Worm (Caenorhabditis elegans) whole organism, L1 larva: ENCODE data around the gene acr-2.

ENCODE experiments used
- C04F5.9 ChIP-seq: sonication (generic microtip); optimal IDR thresholded peaks from 2 replicates; lab custom pipeline; 2016; ENCODE audit warnings: missing genetic modification characterization, missing compliant biosample characterization
- C34B4.2 ChIP-seq: sonication (generic microtip); optimal IDR thresholded peaks from 2 replicates; lab custom pipeline; 2017; ENCODE audit warnings: mild to moderate bottlenecking, missing genetic modification characterization, missing compliant biosample characterization
- F16B12.6 ChIP-seq: fragments of 150-350 bp; optimal IDR thresholded peaks from 2 replicates; lab custom pipeline; 2014; ENCODE audit warnings: missing biosample characterization, missing genetic modification characterization
- Y116A8C.19 ChIP-seq: sonication (generic microtip); optimal IDR thresholded peaks from 2 replicates; lab custom pipeline; 2016; ENCODE audit warnings: missing compliant biosample characterization, missing genetic modification characterization, borderline replicate concordance
- aly-2 ChIP-seq: fragments of 150-350 bp; optimal IDR thresholded peaks from 2 replicates; lab custom pipeline; 2014; ENCODE audit warnings: missing biosample characterization, missing genetic modification characterization
- ama-1 ChIP-seq: fragments of 150-350 bp; optimal IDR thresholded peaks from 2 replicates; lab custom pipeline; 2014
- blmp-1 ChIP-seq: fragments of 150-350 bp; optimal IDR thresholded peaks from 2 replicates; lab custom pipeline; 2014; ENCODE audit warnings: missing biosample characterization, missing genetic modification characterization
- ceh-8 ChIP-seq: fragments of 200-800 bp; sonication (Bioruptor generic); optimal IDR thresholded peaks from 2 replicates; lab custom pipeline; 2018; ENCODE audit warnings: mild to moderate bottlenecking, missing genetic modification characterization, moderate library complexity, missing compliant biosample characterization
- ceh-82 ChIP-seq, 3 experiments: fragments of 150-350 bp in 1 of 3; sonication (generic microtip) in 2 of 3; optimal IDR thresholded peaks; 2 replicates each; lab custom pipeline; 2014 to 2017; ENCODE audit warnings: missing biosample characterization in 3 of 3, missing genetic modification characterization in 3 of 3
- ceh-88 ChIP-seq: fragments of 200-800 bp; sonication (Bioruptor generic); IDR thresholded peaks from 2 replicates; pipeline ENCODE4 v1.3.6; 2022; ENCODE audit warnings: missing genetic modification characterization, missing compliant biosample characterization
- ceh-90 ChIP-seq: sonication (generic microtip); optimal IDR thresholded peaks from 2 replicates; lab custom pipeline; 2016; ENCODE audit warnings: missing genetic modification characterization, missing compliant biosample characterization
- dpl-1 ChIP-seq, 3 experiments: fragments of 150-350 bp in 2 of 3; sonication (generic microtip) in 1 of 3; optimal IDR thresholded peaks; 2 replicates each; lab custom pipeline; 2014 to 2017; ENCODE audit warnings: missing biosample characterization in 3 of 3, missing genetic modification characterization in 3 of 3, missing genetic modification reagents in 3 of 3
- dsc-1 ChIP-seq: sonication (generic microtip); optimal IDR thresholded peaks from 2 replicates; lab custom pipeline; 2016; ENCODE audit warnings: mild to moderate bottlenecking, missing genetic modification characterization, missing compliant biosample characterization
- efl-1 ChIP-seq, 4 experiments: fragments of 150-350 bp; optimal IDR thresholded peaks in 3 of 4; peaks in 1 of 4; 1 replicate in 1 of 4; 2 replicates in 3 of 4; lab custom pipeline; 2014; ENCODE audit warnings: missing biosample characterization in 2 of 4, missing genetic modification characterization in 2 of 4, missing genetic modification reagents in 2 of 4
- efl-3 ChIP-seq: fragments of 200-800 bp; sonication (Bioruptor generic); optimal IDR thresholded peaks from 2 replicates; lab custom pipeline; 2018; ENCODE audit warnings: mild to moderate bottlenecking, missing genetic modification characterization, missing compliant biosample characterization
- elt-2 ChIP-seq: sonication (generic microtip); optimal IDR thresholded peaks from 2 replicates; lab custom pipeline; 2016; ENCODE audit warnings: missing genetic modification characterization, mild to moderate bottlenecking, inconsistent platforms, missing compliant biosample characterization, missing genetic modification reagents
- ets-5 ChIP-seq: fragments of 200-800 bp; sonication (Bioruptor generic); IDR thresholded peaks from 2 replicates; pipeline ENCODE4 v1.3.6; 2022; ENCODE audit warnings: missing genetic modification characterization, missing compliant biosample characterization
- fos-1 ChIP-seq: fragments of 150-350 bp; optimal IDR thresholded peaks from 2 replicates; lab custom pipeline; 2014; ENCODE audit warnings: missing biosample characterization, missing genetic modification characterization
- hlh-17 ChIP-seq: fragments of 200-800 bp; sonication (Bioruptor generic); optimal IDR thresholded peaks from 2 replicates; lab custom pipeline; 2018; ENCODE audit warnings: missing genetic modification characterization, mild to moderate bottlenecking, missing compliant biosample characterization, moderate library complexity, borderline replicate concordance
- hlh-4 ChIP-seq: sonication (generic microtip); optimal IDR thresholded peaks from 2 replicates; lab custom pipeline; 2016; ENCODE audit warnings: mild to moderate bottlenecking, missing genetic modification characterization, missing compliant biosample characterization
- irx-1 ChIP-seq: sonication (generic microtip); optimal IDR thresholded peaks from 2 replicates; lab custom pipeline; 2016; ENCODE audit warnings: missing genetic modification characterization, missing compliant biosample characterization
- isw-1 ChIP-seq: fragments of 200-800 bp; sonication (Bioruptor generic); IDR thresholded peaks from 2 replicates; pipeline ENCODE4 v1.3.6; 2022; ENCODE audit warnings: missing genetic modification characterization, missing compliant biosample characterization
- lin-13 ChIP-seq: fragments of 150-350 bp; optimal IDR thresholded peaks from 2 replicates; lab custom pipeline; 2014; ENCODE audit warnings: missing biosample characterization, missing genetic modification reagents, missing genetic modification characterization
- lin-14 ChIP-seq: fragments of 200-800 bp; sonication (Bioruptor generic); optimal IDR thresholded peaks from 2 replicates; lab custom pipeline; 2018; ENCODE audit warnings: mild to moderate bottlenecking, missing genetic modification characterization, moderate library complexity, missing compliant biosample characterization
- lsy-2 ChIP-seq, 2 experiments: fragments of 150-350 bp; optimal IDR thresholded peaks; 2 replicates each; lab custom pipeline; 2014; ENCODE audit warnings: missing biosample characterization in 2 of 2, missing genetic modification characterization in 2 of 2
- mef-2 ChIP-seq: fragments of 150-350 bp; optimal IDR thresholded peaks from 2 replicates; lab custom pipeline; 2014; ENCODE audit warnings: missing biosample characterization, missing genetic modification characterization
- mep-1 ChIP-seq: fragments of 150-350 bp; optimal IDR thresholded peaks from 2 replicates; lab custom pipeline; 2014; ENCODE audit warnings: missing biosample characterization, missing genetic modification characterization
- nhr-11 ChIP-seq: fragments of 150-350 bp; optimal IDR thresholded peaks from 2 replicates; lab custom pipeline; 2014; ENCODE audit warnings: missing biosample characterization, missing genetic modification characterization
- nhr-12 ChIP-seq: sonication (generic microtip); optimal IDR thresholded peaks from 2 replicates; lab custom pipeline; 2017; ENCODE audit warnings: missing biosample characterization, missing genetic modification characterization
- nhr-237 ChIP-seq: fragments of 150-350 bp; optimal IDR thresholded peaks from 2 replicates; lab custom pipeline; 2014; ENCODE audit warnings: missing biosample characterization, missing genetic modification characterization
- nhr-28 ChIP-seq: fragments of 150-350 bp; optimal IDR thresholded peaks from 2 replicates; lab custom pipeline; 2014; ENCODE audit warnings: missing biosample characterization, missing genetic modification characterization
- nhr-47 ChIP-seq: sonication (generic microtip); optimal IDR thresholded peaks from 2 replicates; lab custom pipeline; 2016; ENCODE audit warnings: mild to moderate bottlenecking, missing genetic modification characterization, moderate library complexity, missing compliant biosample characterization
- nhr-71 ChIP-seq: sonication (generic microtip); optimal IDR thresholded peaks from 2 replicates; lab custom pipeline; 2016; ENCODE audit warnings: mild to moderate bottlenecking, missing genetic modification characterization, moderate library complexity, missing compliant biosample characterization
- nhr-84 ChIP-seq: sonication (generic microtip); optimal IDR thresholded peaks from 2 replicates; lab custom pipeline; 2017; ENCODE audit warnings: missing biosample characterization, missing genetic modification characterization
- nhr-85 ChIP-seq: sonication (generic microtip); peaks from one replicate; lab custom pipeline; 2016; ENCODE audit warnings: missing genetic modification characterization, inconsistent platforms, missing compliant biosample characterization
- nhr-90 ChIP-seq: sonication (generic microtip); optimal IDR thresholded peaks from 2 replicates; lab custom pipeline; 2016; ENCODE audit warnings: mild to moderate bottlenecking, missing genetic modification characterization, missing compliant biosample characterization; ENCODE audit not compliant: poor library complexity
- pax-3 ChIP-seq: fragments of 200-800 bp; sonication (Bioruptor generic); optimal IDR thresholded peaks from 2 replicates; lab custom pipeline; 2018; ENCODE audit warnings: mild to moderate bottlenecking, missing genetic modification characterization, moderate library complexity, missing compliant biosample characterization
- rnt-1 ChIP-seq: sonication (generic microtip); optimal IDR thresholded peaks from 2 replicates; lab custom pipeline; 2016; ENCODE audit warnings: mild to moderate bottlenecking, missing genetic modification characterization, moderate library complexity, missing compliant biosample characterization
- skn-1 ChIP-seq: fragments of 150-350 bp; optimal IDR thresholded peaks from 2 replicates; lab custom pipeline; 2014; ENCODE audit warnings: missing biosample characterization, missing genetic modification characterization
- snpc-4 ChIP-seq: fragments of 150-350 bp; optimal IDR thresholded peaks from 2 replicates; lab custom pipeline; 2014; ENCODE audit warnings: missing biosample characterization, missing genetic modification characterization
- snu-23 ChIP-seq: sonication (generic microtip); optimal IDR thresholded peaks from 2 replicates; lab custom pipeline; 2016; ENCODE audit warnings: missing genetic modification characterization, missing compliant biosample characterization
- sox-4 ChIP-seq: sonication (generic microtip); optimal IDR thresholded peaks from 2 replicates; lab custom pipeline; 2016; ENCODE audit warnings: missing genetic modification characterization, missing compliant biosample characterization
- sptf-1 ChIP-seq: fragments of 150-350 bp; optimal IDR thresholded peaks from 2 replicates; lab custom pipeline; 2014; ENCODE audit warnings: missing biosample characterization, missing genetic modification characterization
- sup-37 ChIP-seq: fragments of 200-800 bp; sonication (Bioruptor generic); optimal IDR thresholded peaks from 2 replicates; lab custom pipeline; 2018; ENCODE audit warnings: mild to moderate bottlenecking, missing genetic modification characterization, missing compliant biosample characterization
- swsn-7 ChIP-seq: sonication (generic microtip); optimal IDR thresholded peaks from 2 replicates; lab custom pipeline; 2016; ENCODE audit warnings: missing genetic modification characterization, missing compliant biosample characterization
- tbx-2 ChIP-seq: sonication (generic microtip); optimal IDR thresholded peaks from 2 replicates; lab custom pipeline; 2016; ENCODE audit warnings: missing genetic modification characterization, missing compliant biosample characterization
- tlp-1 ChIP-seq: fragments of 150-350 bp; optimal IDR thresholded peaks from 2 replicates; lab custom pipeline; 2014; ENCODE audit warnings: missing biosample characterization, missing genetic modification characterization
- unc-62 ChIP-seq: fragments of 150-350 bp; optimal IDR thresholded peaks from 2 replicates; lab custom pipeline; 2014; ENCODE audit warnings: missing biosample characterization, missing genetic modification reagents, missing genetic modification characterization
- unc-86 ChIP-seq: sonication (generic microtip); optimal IDR thresholded peaks from 2 replicates; lab custom pipeline; 2016; ENCODE audit warnings: missing genetic modification characterization, missing compliant biosample characterization
- xbp-1 ChIP-seq: sonication (generic microtip); optimal IDR thresholded peaks from 2 replicates; lab custom pipeline; 2016; ENCODE audit warnings: missing genetic modification characterization, missing compliant biosample characterization
- zag-1 ChIP-seq: fragments of 150-350 bp; optimal IDR thresholded peaks from 2 replicates; lab custom pipeline; 2014; ENCODE audit warnings: missing biosample characterization, missing genetic modification characterization
- ztf-11 ChIP-seq, 2 experiments: sonication (generic microtip); optimal IDR thresholded peaks; 2 replicates each; lab custom pipeline; 2016 to 2017; ENCODE audit warnings: missing genetic modification characterization in 2 of 2, missing biosample characterization in 1 of 2, missing compliant biosample characterization in 1 of 2

Gene acr-2

ce11 chrX:6747906-6748356 is 45.6 kb downstream of the acr-2 start (continued):
- no peak for TF ChIP-seq hlh-4 (tag; lab: Kevin White, UChicago)
- TF ChIP-seq tbx-2 (tag; lab: Kevin White, UChicago): peak; percentile 22
- no peak for TF ChIP-seq rnt-1 (tag; lab: Kevin White, UChicago)
- TF ChIP-seq elt-2 (tag; lab: Kevin White, UChicago): peak; percentile 59
- TF ChIP-seq ceh-88 (GFP tag; lab: Robert Waterston, UW): no peak
- TF ChIP-seq mef-2 (tag; lab: Kevin White, UChicago): no peak
- TF ChIP-seq nhr-11 (tag; lab: Kevin White, UChicago): no peak
- no peak for TF ChIP-seq zag-1 (tag; lab: Kevin White, UChicago)
- no peak for TF ChIP-seq lin-13 (GFP tag; lab: Kevin White, UChicago)
- TF ChIP-seq pax-3 (tag; lab: Kevin White, UChicago): no peak
- no peak for TF ChIP-seq swsn-7 (tag; lab: Kevin White, UChicago)
- TF ChIP-seq unc-86 (tag; lab: Kevin White, UChicago): no peak
- no peak for TF ChIP-seq sup-37 (GFP tag; lab: Kevin White, UChicago)
- TF ChIP-seq mep-1: peak; percentile 10
- peak; percentile 49 for TF ChIP-seq lin-14 (GFP tag; lab: Kevin White, UChicago)
- no peak for TF ChIP-seq nhr-84 (tag; lab: Kevin White, UChicago)
- no peak for TF ChIP-seq ceh-8 (GFP tag; lab: Kevin White, UChicago)
- no peak for TF ChIP-seq xbp-1 (tag; lab: Kevin White, UChicago)
- TF ChIP-seq lsy-2 (tag; optimal IDR thresholded peaks at IDR 0.05; lab: Kevin White, UChicago): no peak
- 0 out of 2 replicates have a peak, but pooled peaks have one; percentile 11 for TF ChIP-seq ets-5 (GFP tag; lab: Robert Waterston, UW)
- no peak for TF ChIP-seq C34B4.2 (tag; lab: Kevin White, UChicago)
- TF ChIP-seq aly-2 (tag; lab: Kevin White, UChicago): no peak
- no peak for TF ChIP-seq sox-4 (tag; lab: Kevin White, UChicago)
- TF ChIP-seq F16B12.6 (tag; lab: Kevin White, UChicago): no peak
- TF ChIP-seq nhr-28: no peak
- TF ChIP-seq hlh-17: no peak
- TF ChIP-seq sptf-1 (tag; lab: Kevin White, UChicago): no peak
- no peak for TF ChIP-seq nhr-47 (tag; lab: Kevin White, UChicago)
- peak; percentile 2 for TF ChIP-seq blmp-1 (tag; lab: Kevin White, UChicago)
- TF ChIP-seq skn-1 (tag; lab: Kevin White, UChicago): no peak
- TF ChIP-seq ztf-11 (tag; optimal IDR thresholded peaks at IDR 0.05; lab: Kevin White, UChicago): no peak
- TF ChIP-seq nhr-71: peak; percentile 77
- no peak for TF ChIP-seq dpl-1 (GFP tag; optimal IDR thresholded peaks at IDR 0.05; lab: Kevin White, UChicago)
- TF ChIP-seq nhr-237 (tag; lab: Kevin White, UChicago): no peak
- TF ChIP-seq unc-62 (GFP tag; lab: Kevin White, UChicago): no peak
- TF ChIP-seq nhr-90: peak; percentile 41

- peak in 1 of 2 experiments; percentile 3 for TF ChIP-seq efl-1 (optimal IDR thresholded peaks at IDR 0.05; lab: Kevin White, UChicago)
- peak; percentile 9 to 90 for TF ChIP-seq efl-1 (GFP tag; optimal IDR thresholded peaks at IDR 0.05 in 1 of 2; lab: Kevin White, UChicago)
- TF ChIP-seq irx-1 (tag; lab: Kevin White, UChicago): peak; percentile 9
- no peak for TF ChIP-seq fos-1 (tag; lab: Kevin White, UChicago)
- no peak for TF ChIP-seq tlp-1 (tag; lab: Kevin White, UChicago)
- TF ChIP-seq Y116A8C.19 (tag; lab: Kevin White, UChicago): no peak
- TF ChIP-seq isw-1 (GFP tag; lab: Robert Waterston, UW): no peak
- no peak for TF ChIP-seq efl-3 (GFP tag; lab: Kevin White, UChicago)
- no peak for TF ChIP-seq nhr-12 (tag; lab: Kevin White, UChicago)
- TF ChIP-seq snpc-4: no peak
- TF ChIP-seq xbp-1 (tag; lab: Kevin White, UChicago): peak; percentile 40
- no peak for TF ChIP-seq ceh-82 (tag; optimal IDR thresholded peaks at IDR 0.05; lab: Kevin White, UChicago)
- TF ChIP-seq C34B4.2 (tag; lab: Kevin White, UChicago): no peak
- TF ChIP-seq nhr-85 (tag; lab: Kevin White, UChicago): peak; percentile 96
- TF ChIP-seq ama-1: no peak
- TF ChIP-seq C04F5.9: no peak
- peak; percentile 95 for TF ChIP-seq nhr-71
- TF ChIP-seq ceh-8 (GFP tag; lab: Kevin White, UChicago): no peak
- no peak for TF ChIP-seq ceh-90
- TF ChIP-seq dsc-1 (tag; lab: Kevin White, UChicago): no peak
- TF ChIP-seq snu-23 (GFP tag; lab: Kevin White, UChicago): peak; percentile 76
These were observed 46.9 kb downstream of the acr-2 start for ce11 chrX:6749124-6749822.
